Fruit fly (Drosophila melanogaster) whole organism: ENCODE data around the gene Actn3.

ENCODE experiments used
- CG8478 ChIP-seq: fragments of >200 bp; optimal IDR thresholded peaks from 2 replicates; lab custom pipeline; 2018; ENCODE audit warnings: inconsistent platforms
- pan ChIP-seq: fragments of >200 bp; optimal IDR thresholded peaks from 2 replicates; lab custom pipeline; 2017
- psq ChIP-seq: fragments of >200 bp; optimal IDR thresholded peaks from 2 replicates; lab custom pipeline; 2017

DNA sequence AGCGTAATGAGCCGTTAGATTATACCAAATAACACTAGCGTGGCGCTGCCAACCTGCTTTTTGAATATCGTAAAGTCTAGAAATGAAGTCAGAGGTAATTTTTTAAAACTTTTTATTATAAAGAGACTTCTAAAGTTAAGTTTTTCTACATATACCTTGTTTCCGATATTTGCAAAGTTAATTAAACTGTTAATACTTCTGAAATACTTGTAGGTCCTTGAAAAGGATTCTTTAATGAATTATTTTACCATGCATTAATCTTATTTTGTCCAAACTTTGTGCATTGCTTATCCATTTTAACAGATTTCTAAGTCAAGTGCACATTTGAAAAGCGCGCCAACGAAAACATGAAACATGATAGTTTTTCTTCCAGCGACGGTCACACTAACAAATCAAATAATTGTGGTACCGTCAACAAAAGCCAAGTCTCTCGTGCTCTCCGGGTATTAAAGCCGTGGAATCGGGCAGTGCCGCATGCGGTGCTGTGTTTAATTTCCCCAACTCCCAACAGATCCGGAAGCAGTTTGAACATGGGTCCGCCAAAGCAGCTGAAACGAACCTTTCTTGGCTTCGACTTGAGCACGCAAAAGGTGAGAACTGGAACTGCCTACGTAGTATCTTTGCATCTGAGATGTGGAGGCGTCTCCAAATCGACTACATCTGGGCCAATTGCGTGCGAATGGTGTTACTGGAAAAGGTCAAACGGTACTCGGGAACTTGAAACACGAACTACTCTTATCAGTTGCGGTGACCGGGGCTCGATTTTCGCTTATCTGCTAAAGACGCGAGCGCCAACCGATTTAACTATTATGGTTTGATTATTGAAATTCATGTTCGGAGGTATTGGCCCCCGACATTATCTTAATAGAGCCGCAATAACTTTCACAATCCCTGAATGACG lies 18.7 kb upstream of the Actn3 start, which contains the start of the genes EMC2A and CG3534:
- TF ChIP-seq psq = no peak
- no peak for TF ChIP-seq CG8478 (lab: Kevin White, UChicago)
- TF ChIP-seq pan = no peak
